Worm (Caenorhabditis elegans) whole organism, midembryonic: ENCODE results near the gene zip-9.

Source experiments
- flt-1 ChIP-seq: fragments of 200-800 bp; sonication (Bioruptor generic); IDR thresholded peaks from 2 replicates; pipeline ENCODE4 v1.3.6; 2022; ENCODE audit warnings: missing genetic modification characterization, missing compliant biosample characterization
- klf-2 ChIP-seq: fragments of 200-800 bp; sonication (Bioruptor generic); conservative IDR thresholded peaks from 2 replicates; pipeline ENCODE4 v1.3.6; 2022; ENCODE audit warnings: missing genetic modification reagents, missing genetic modification characterization, missing compliant biosample characterization
- ref-1 ChIP-seq: fragments of 200-800 bp; sonication (Bioruptor generic); conservative IDR thresholded peaks from 2 replicates; pipeline ENCODE4 v1.3.6; 2022; ENCODE audit warnings: missing genetic modification reagents, missing genetic modification characterization, missing compliant biosample characterization
- tab-1 ChIP-seq: fragments of 200-800 bp; sonication (Bioruptor generic); IDR thresholded peaks from 2 replicates; pipeline ENCODE4 v1.3.6; 2022; ENCODE audit warnings: missing genetic modification characterization, missing compliant biosample characterization

- TF ChIP-seq klf-2 (GFP tag; lab: Robert Waterston, UW) = no peak
- TF ChIP-seq flt-1 (GFP tag; lab: Robert Waterston, UW) = no peak
- TF ChIP-seq ref-1 = no peak
- no peak for TF ChIP-seq tab-1 (GFP tag; lab: Robert Waterston, UW)
Measured at ce11 chrV:10944903-10945302, 2.6 kb downstream of the zip-9 start.
